Worm (Caenorhabditis elegans) whole organism, late embryonic: ENCODE data around the gene F58A6.5.

Experiments used
- ama-1 ChIP-seq: fragments of 150-350 bp; optimal IDR thresholded peaks from 2 replicates; lab custom pipeline; 2014
- ceh-24 ChIP-seq: sonication (generic microtip); optimal IDR thresholded peaks from 2 replicates; lab custom pipeline; 2016; ENCODE audit warnings: mild to moderate bottlenecking, missing genetic modification characterization, missing compliant biosample characterization
- elt-4 ChIP-seq: sonication (generic microtip); optimal IDR thresholded peaks from 2 replicates; lab custom pipeline; 2016; ENCODE audit warnings: missing genetic modification characterization, missing compliant biosample characterization
- fkh-10 ChIP-seq: fragments of 150-350 bp; optimal IDR thresholded peaks from 2 replicates; lab custom pipeline; 2014; ENCODE audit warnings: missing biosample characterization, missing genetic modification reagents, missing genetic modification characterization
- hlh-13 ChIP-seq: fragments of 200-800 bp; sonication (Bioruptor generic); optimal IDR thresholded peaks from 2 replicates; lab custom pipeline; 2018; ENCODE audit warnings: mild to moderate bottlenecking, missing genetic modification characterization, missing compliant biosample characterization
- lin-11 ChIP-seq: fragments of 200-800 bp; sonication (Bioruptor generic); optimal IDR thresholded peaks from 2 replicates; lab custom pipeline; 2018; ENCODE audit warnings: mild to moderate bottlenecking, missing genetic modification characterization, missing compliant biosample characterization
- nhr-11 ChIP-seq: fragments of 150-350 bp; optimal IDR thresholded peaks from 2 replicates; lab custom pipeline; 2014; ENCODE audit warnings: missing biosample characterization, missing genetic modification characterization
- pag-3 ChIP-seq: sonication (generic microtip); optimal IDR thresholded peaks from 2 replicates; lab custom pipeline; 2016; ENCODE audit warnings: missing compliant biosample characterization, missing genetic modification characterization, borderline replicate concordance
- pha-2 ChIP-seq: sonication (generic microtip); optimal IDR thresholded peaks from 2 replicates; lab custom pipeline; 2017; ENCODE audit warnings: mild to moderate bottlenecking, missing genetic modification characterization, missing compliant biosample characterization
- pha-4 ChIP-seq: fragments of 150-350 bp; optimal IDR thresholded peaks from 2 replicates; lab custom pipeline; 2018; ENCODE audit warnings: missing biosample characterization, missing genetic modification reagents, missing genetic modification characterization
- pqm-1 ChIP-seq: sonication (generic microtip); optimal IDR thresholded peaks from 2 replicates; lab custom pipeline; 2016; ENCODE audit warnings: missing genetic modification characterization, missing compliant biosample characterization
- ttx-3 ChIP-seq: sonication (generic microtip); optimal IDR thresholded peaks from 2 replicates; lab custom pipeline; 2016; ENCODE audit warnings: missing genetic modification reagents, missing genetic modification characterization, missing compliant biosample characterization
- unc-42 ChIP-seq: sonication (generic microtip); optimal IDR thresholded peaks from 2 replicates; lab custom pipeline; 2016; ENCODE audit warnings: missing genotype, missing genetic modification characterization, missing compliant biosample characterization
- unc-55 ChIP-seq: sonication (generic microtip); optimal IDR thresholded peaks from 2 replicates; lab custom pipeline; 2017; ENCODE audit warnings: missing biosample characterization, missing genetic modification reagents, missing genetic modification characterization

- TF ChIP-seq ttx-3 (tag; lab: Kevin White, UChicago) (no peak), ceh-24 (no peak), pha-2 (tag; lab: Kevin White, UChicago) (no peak), pqm-1 (tag; lab: Kevin White, UChicago) (no peak), fkh-10 (GFP tag; lab: Kevin White, UChicago) (no peak), nhr-11 (no peak), unc-42 (tag; lab: Kevin White, UChicago) (no peak), ama-1 (lab: Kevin White, UChicago) (no peak), pha-4 (tag; lab: Kevin White, UChicago) (no peak), hlh-13 (GFP tag; lab: Kevin White, UChicago) (no peak), lin-11 (no peak), pag-3 (tag; lab: Kevin White, UChicago) (no peak), elt-4 (tag; lab: Kevin White, UChicago) (no peak), unc-55 (no peak)
Observed at ce11 chrII:5174370-5174769, 26.1 kb upstream of the F58A6.5 start, which contains the start of gene C27D6.3.
